Worm (Caenorhabditis elegans): ENCODE results near the gene F56B3.6.

ce11 chrIV:746333-746732 lies 41.5 kb upstream of the F56B3.6 start:
- TF ChIP-seq him-1 (tag; optimal IDR thresholded peaks at IDR 0.05) (no peak), W03F9.2 (tag; optimal IDR thresholded peaks at IDR 0.05) (no peak), dao-5 (tag; optimal IDR thresholded peaks at IDR 0.05) (no peak)

All from whole organism, L4/young adult.